Worm (Caenorhabditis elegans) whole organism, late embryonic: Measurements from ENCODE around the gene R04B5.6.

Experiments used
- K02D7.2 ChIP-seq: sonication (generic microtip); optimal IDR thresholded peaks from 2 replicates; lab custom pipeline; 2017; ENCODE audit warnings: mild to moderate bottlenecking, missing genetic modification characterization, missing compliant biosample characterization
- ahr-1 ChIP-seq: sonication (generic microtip); optimal IDR thresholded peaks from 2 replicates; lab custom pipeline; 2016; ENCODE audit warnings: missing genetic modification characterization, missing compliant biosample characterization
- ama-1 ChIP-seq: fragments of 150-350 bp; optimal IDR thresholded peaks from 2 replicates; lab custom pipeline; 2014
- ceh-19 ChIP-seq: fragments of 200-800 bp; sonication (Bioruptor generic); optimal IDR thresholded peaks from 2 replicates; lab custom pipeline; 2018; ENCODE audit warnings: mild to moderate bottlenecking, missing genetic modification characterization, missing compliant biosample characterization
- ceh-2 ChIP-seq: sonication (generic microtip); optimal IDR thresholded peaks from 2 replicates; lab custom pipeline; 2016; ENCODE audit warnings: missing genotype, missing genetic modification characterization, missing compliant biosample characterization
- ceh-22 ChIP-seq: sonication (generic microtip); optimal IDR thresholded peaks from 2 replicates; lab custom pipeline; 2017; ENCODE audit warnings: missing biosample characterization, missing genetic modification characterization
- ceh-30 ChIP-seq: fragments of 150-350 bp; optimal IDR thresholded peaks from 2 replicates; lab custom pipeline; 2014; ENCODE audit warnings: missing biosample characterization, missing genetic modification characterization
- ceh-31 ChIP-seq: sonication (generic microtip); optimal IDR thresholded peaks from 2 replicates; lab custom pipeline; 2016; ENCODE audit warnings: missing genetic modification characterization, missing compliant biosample characterization
- ceh-34 ChIP-seq: sonication (generic microtip); optimal IDR thresholded peaks from 2 replicates; lab custom pipeline; 2016; ENCODE audit warnings: mild to moderate bottlenecking, missing genetic modification characterization, missing compliant biosample characterization
- ceh-45 ChIP-seq: fragments of 200-800 bp; sonication (Bioruptor generic); IDR thresholded peaks from 2 replicates; pipeline ENCODE4 v1.3.6; 2022; ENCODE audit warnings: missing genetic modification reagents, missing genetic modification characterization, missing compliant biosample characterization
- ceh-6 ChIP-seq: fragments of 200-800 bp; sonication (Bioruptor generic); optimal IDR thresholded peaks from 2 replicates; lab custom pipeline; 2018; ENCODE audit warnings: mild to moderate bottlenecking, missing genetic modification characterization, missing compliant biosample characterization
- che-1 ChIP-seq: sonication (generic microtip); optimal IDR thresholded peaks from 2 replicates; lab custom pipeline; 2016; ENCODE audit warnings: mild to moderate bottlenecking, missing genetic modification characterization, missing compliant biosample characterization
- dve-1 ChIP-seq: sonication (generic microtip); optimal IDR thresholded peaks from 2 replicates; lab custom pipeline; 2017; ENCODE audit warnings: antibody characterized with exemption, mild to moderate bottlenecking, missing genetic modification characterization, missing compliant biosample characterization
- elt-4 ChIP-seq: sonication (generic microtip); optimal IDR thresholded peaks from 2 replicates; lab custom pipeline; 2016; ENCODE audit warnings: missing genetic modification characterization, missing compliant biosample characterization
- ets-4 ChIP-seq: sonication (generic microtip); optimal IDR thresholded peaks from 2 replicates; lab custom pipeline; 2016; ENCODE audit warnings: missing genetic modification characterization, missing compliant biosample characterization
- eyg-1 ChIP-seq: sonication (generic microtip); optimal IDR thresholded peaks from 2 replicates; lab custom pipeline; 2016; ENCODE audit warnings: missing genotype, missing genetic modification characterization, missing compliant biosample characterization
- fax-1 ChIP-seq: sonication (generic microtip); optimal IDR thresholded peaks from 2 replicates; lab custom pipeline; 2016; ENCODE audit warnings: missing genotype, missing genetic modification characterization, missing compliant biosample characterization
- fkh-6 ChIP-seq: sonication (generic microtip); optimal IDR thresholded peaks from 2 replicates; lab custom pipeline; 2016; ENCODE audit warnings: missing genetic modification characterization, missing compliant biosample characterization
- hlh-13 ChIP-seq: fragments of 200-800 bp; sonication (Bioruptor generic); optimal IDR thresholded peaks from 2 replicates; lab custom pipeline; 2018; ENCODE audit warnings: mild to moderate bottlenecking, missing genetic modification characterization, missing compliant biosample characterization
- hlh-30 ChIP-seq: sonication (generic microtip); optimal IDR thresholded peaks from 2 replicates; lab custom pipeline; 2017; ENCODE audit warnings: antibody characterized with exemption, missing genetic modification characterization, missing compliant biosample characterization; ENCODE audit not compliant: insufficient read depth
- lim-6 ChIP-seq: sonication (generic microtip); optimal IDR thresholded peaks from 2 replicates; lab custom pipeline; 2016; ENCODE audit warnings: missing genetic modification characterization, missing compliant biosample characterization
- lin-11 ChIP-seq: fragments of 200-800 bp; sonication (Bioruptor generic); optimal IDR thresholded peaks from 2 replicates; lab custom pipeline; 2018; ENCODE audit warnings: mild to moderate bottlenecking, missing genetic modification characterization, missing compliant biosample characterization
- mec-3 ChIP-seq: sonication (generic microtip); optimal IDR thresholded peaks from 2 replicates; lab custom pipeline; 2016; ENCODE audit warnings: borderline replicate concordance, missing genetic modification characterization, missing compliant biosample characterization
- nfya-1 ChIP-seq: sonication (generic microtip); optimal IDR thresholded peaks from 2 replicates; lab custom pipeline; 2017; ENCODE audit warnings: missing genetic modification characterization, mild to moderate bottlenecking, missing compliant biosample characterization, antibody characterized with exemption, moderate library complexity
- npax-4 ChIP-seq: sonication (generic microtip); optimal IDR thresholded peaks from 2 replicates; lab custom pipeline; 2016; ENCODE audit warnings: missing genetic modification characterization, missing compliant biosample characterization
- pag-3 ChIP-seq: sonication (generic microtip); optimal IDR thresholded peaks from 2 replicates; lab custom pipeline; 2016; ENCODE audit warnings: missing compliant biosample characterization, missing genetic modification characterization, borderline replicate concordance
- pat-9 ChIP-seq: fragments of 200-800 bp; sonication (Bioruptor generic); optimal IDR thresholded peaks from 2 replicates; lab custom pipeline; 2018; ENCODE audit warnings: mild to moderate bottlenecking, missing genetic modification characterization, moderate library complexity, missing compliant biosample characterization
- pha-2 ChIP-seq: sonication (generic microtip); optimal IDR thresholded peaks from 2 replicates; lab custom pipeline; 2017; ENCODE audit warnings: mild to moderate bottlenecking, missing genetic modification characterization, missing compliant biosample characterization
- ref-2 ChIP-seq: sonication (generic microtip); optimal IDR thresholded peaks from 2 replicates; lab custom pipeline; 2016; ENCODE audit warnings: missing genetic modification characterization, missing compliant biosample characterization
- rnt-1 ChIP-seq: sonication (generic microtip); optimal IDR thresholded peaks from 2 replicates; lab custom pipeline; 2016; ENCODE audit warnings: missing genetic modification characterization, missing compliant biosample characterization
- tbx-7 ChIP-seq: sonication (generic microtip); optimal IDR thresholded peaks from 2 replicates; lab custom pipeline; 2016; ENCODE audit warnings: missing genotype, missing genetic modification characterization, missing compliant biosample characterization
- unc-3 ChIP-seq, 2 experiments: fragments of 200-800 bp in 1 of 2; sonication (Bioruptor generic) in 1 of 2; sonication (generic microtip) in 1 of 2; conservative IDR thresholded peaks in 1 of 2; optimal IDR thresholded peaks in 1 of 2; 2 replicates each; pipeline versions ENCODE4 v1.3.6 to Lab custom; 2016 to 2022; ENCODE audit warnings: missing compliant biosample characterization in 2 of 2, missing genetic modification characterization in 2 of 2, missing genetic modification reagents in 1 of 2
- unc-42 ChIP-seq: sonication (generic microtip); optimal IDR thresholded peaks from 2 replicates; lab custom pipeline; 2016; ENCODE audit warnings: missing genotype, missing genetic modification characterization, missing compliant biosample characterization
- zip-5 ChIP-seq: sonication (generic microtip); optimal IDR thresholded peaks from 2 replicates; lab custom pipeline; 2016; ENCODE audit warnings: missing genetic modification characterization, missing compliant biosample characterization

The R04B5.6 gene

DNA sequence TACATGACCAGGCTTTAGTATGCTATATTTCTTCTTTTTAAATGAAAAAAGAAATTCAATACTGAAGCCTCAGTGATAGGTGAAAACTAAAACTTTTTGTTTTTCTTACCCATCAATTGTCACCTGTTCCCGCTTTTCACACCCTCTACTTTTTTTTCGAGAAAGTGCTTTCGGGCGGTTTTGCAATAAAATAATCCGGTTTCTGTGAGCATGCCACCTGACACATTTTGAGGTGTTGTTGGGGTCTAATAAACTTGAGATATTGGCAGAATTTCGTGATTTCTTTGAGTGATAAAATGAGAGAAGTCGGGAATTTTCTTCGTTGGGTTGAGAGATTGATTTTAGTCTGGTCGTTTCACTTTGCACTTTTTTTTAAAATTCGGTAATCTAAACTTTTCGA is 24.9 kb upstream of the R04B5.6 start:
- TF ChIP-seq ceh-19 (GFP tag; lab: Kevin White, UChicago) (no peak), tbx-7 (no peak), eyg-1 (tag; lab: Kevin White, UChicago) (no peak), pag-3 (tag; lab: Kevin White, UChicago) (no peak), fkh-6 (no peak), ceh-31 (tag; lab: Kevin White, UChicago) (no peak), hlh-30 (tag; lab: Kevin White, UChicago) (no peak)

DNA sequence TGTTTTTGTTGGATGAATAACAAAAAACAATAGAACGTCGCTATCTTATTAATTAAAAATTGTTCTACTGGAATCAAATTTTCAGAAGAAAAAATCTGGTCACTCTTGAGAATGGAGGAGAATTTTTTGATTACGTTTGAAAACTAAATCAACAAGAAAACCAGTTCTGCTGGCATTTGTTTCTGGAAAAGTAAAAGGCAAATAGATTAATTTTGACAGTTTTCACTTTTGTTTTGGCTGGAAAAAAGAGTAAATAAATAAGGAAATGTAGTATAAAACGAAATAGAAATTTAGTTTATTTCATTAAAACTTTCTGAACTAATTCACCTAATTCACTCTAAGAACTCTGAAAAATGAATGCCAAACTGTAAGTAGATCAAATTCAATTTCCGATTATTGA is 20.7 kb upstream of the R04B5.6 start, which contains the start of gene fipr-13:
TSS of gene fipr-13 (plus strand) at position 301 of the 400 bp plus-strand sequence.
- no peak for TF ChIP-seq ama-1 (lab: Kevin White, UChicago)
- no peak for TF ChIP-seq hlh-30 (tag; lab: Kevin White, UChicago)
- TF ChIP-seq pag-3 (tag; lab: Kevin White, UChicago): no peak
- TF ChIP-seq ets-4 (tag; lab: Kevin White, UChicago): no peak

DNA sequence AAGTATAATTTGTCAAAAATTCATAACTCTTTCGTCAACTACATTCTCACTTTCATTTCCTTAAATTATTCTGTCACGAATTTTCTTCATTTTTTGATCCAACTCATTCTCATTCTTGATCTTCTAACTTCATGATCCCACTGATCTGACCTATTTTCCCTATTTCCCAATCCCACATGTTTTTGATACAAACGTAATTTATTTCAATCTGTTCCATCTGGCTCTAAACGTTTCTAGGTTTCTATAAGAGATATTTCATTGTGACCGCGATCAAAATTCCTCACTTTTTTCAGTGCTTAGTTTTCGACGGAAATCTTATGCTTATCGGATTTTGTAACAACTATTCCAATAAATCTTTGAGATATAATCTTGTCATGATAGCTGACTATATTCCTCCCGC is 19.3 kb upstream of the R04B5.6 start:
- no peak for TF ChIP-seq rnt-1 (tag; lab: Kevin White, UChicago)
- no peak for TF ChIP-seq ceh-30 (tag; lab: Kevin White, UChicago)
- no peak for TF ChIP-seq zip-5 (tag; lab: Kevin White, UChicago)
- TF ChIP-seq ets-4 (tag; lab: Kevin White, UChicago): no peak
- no peak for TF ChIP-seq pha-2 (tag; lab: Kevin White, UChicago)
- no peak for TF ChIP-seq ceh-2 (tag; lab: Kevin White, UChicago)
- no peak for TF ChIP-seq ceh-34 (tag; lab: Kevin White, UChicago)
- no peak for TF ChIP-seq unc-3 (GFP tag; conservative IDR thresholded peaks at IDR 0.05; lab: Robert Waterston, UW)
- TF ChIP-seq unc-3 (tag; optimal IDR thresholded peaks at IDR 0.05; lab: Kevin White, UChicago): no peak
- TF ChIP-seq mec-3 (tag; lab: Kevin White, UChicago): no peak
- no peak for TF ChIP-seq ceh-45 (GFP tag; lab: Robert Waterston, UW)

DNA sequence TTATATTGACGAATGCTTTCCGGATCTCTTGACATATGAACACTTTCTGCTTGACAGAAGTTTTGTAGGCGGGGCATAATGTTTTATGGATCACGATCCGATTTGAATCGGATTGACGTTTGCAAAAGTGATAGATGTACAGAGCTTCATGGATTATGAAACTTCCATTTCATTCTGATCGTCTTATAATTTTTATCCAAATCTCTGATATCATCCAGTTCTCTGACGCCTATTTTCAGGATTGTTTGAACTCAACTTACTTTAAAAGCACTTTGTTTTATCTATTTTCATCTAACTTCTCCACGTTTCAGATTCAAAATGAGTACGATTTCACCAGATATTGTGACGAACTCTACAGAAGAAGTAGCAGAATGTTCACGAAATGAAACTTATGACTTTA is 18.2 kb upstream of the R04B5.6 start, which contains the start of gene npr-39:
TSS of gene npr-39 (plus strand) at position 301 of the 400 bp plus-strand sequence.
- TF ChIP-seq lin-11 (no peak), ama-1 (lab: Kevin White, UChicago) (no peak), ref-2 (tag; lab: Kevin White, UChicago) (no peak), K02D7.2 (tag; lab: Kevin White, UChicago) (no peak), lim-6 (tag; lab: Kevin White, UChicago) (no peak), unc-3 (GFP tag; conservative IDR thresholded peaks at IDR 0.05; lab: Robert Waterston, UW) (no peak), unc-3 (tag; optimal IDR thresholded peaks at IDR 0.05; lab: Kevin White, UChicago) (no peak), ceh-22 (no peak), eyg-1 (tag; lab: Kevin White, UChicago) (no peak), nfya-1 (tag; lab: Kevin White, UChicago) (no peak), unc-42 (tag; lab: Kevin White, UChicago) (no peak), elt-4 (tag; lab: Kevin White, UChicago) (no peak), che-1 (no peak), hlh-13 (GFP tag; lab: Kevin White, UChicago) (no peak), npax-4 (tag; lab: Kevin White, UChicago) (no peak), ceh-30 (tag; lab: Kevin White, UChicago) (no peak), fax-1 (no peak), dve-1 (tag; lab: Kevin White, UChicago) (no peak), pat-9 (tag; lab: Kevin White, UChicago) (no peak), ceh-6 (GFP tag; lab: Kevin White, UChicago) (no peak), ahr-1 (tag; lab: Kevin White, UChicago) (no peak)
